Worm (Caenorhabditis elegans) whole organism, mixed stage, embryonic: ENCODE measurements around the gene Y55F3AM.9.

ENCODE experiments used
- M03D4.4 ChIP-seq: sonication (generic microtip); optimal IDR thresholded peaks from 2 replicates; lab custom pipeline; 2017; ENCODE audit warnings: mild to moderate bottlenecking, missing genetic modification characterization, missing compliant biosample characterization
- bed-3 ChIP-seq: fragments of 200-800 bp; sonication (Bioruptor generic); optimal IDR thresholded peaks from 3 replicates; lab custom pipeline; 2018; ENCODE audit warnings: mild to moderate bottlenecking, missing genetic modification characterization, moderate library complexity, missing compliant biosample characterization
- blmp-1 ChIP-seq: fragments of 150-350 bp; optimal IDR thresholded peaks from 2 replicates; lab custom pipeline; 2014; ENCODE audit warnings: missing biosample characterization, missing genetic modification characterization
- ceh-39 ChIP-seq: fragments of 150-350 bp; optimal IDR thresholded peaks from 2 replicates; lab custom pipeline; 2014; ENCODE audit warnings: missing biosample characterization, missing genetic modification characterization
- ceh-43 ChIP-seq: fragments of 200-800 bp; sonication (Bioruptor generic); optimal IDR thresholded peaks from 2 replicates; lab custom pipeline; 2018; ENCODE audit warnings: mild to moderate bottlenecking, missing genetic modification characterization, moderate library complexity, missing compliant biosample characterization
- ceh-83 ChIP-seq: fragments of 200-800 bp; sonication (Bioruptor generic); optimal IDR thresholded peaks from 2 replicates; lab custom pipeline; 2018; ENCODE audit warnings: mild to moderate bottlenecking, missing genetic modification characterization, missing compliant biosample characterization
- ces-1 ChIP-seq: fragments of 150-350 bp; optimal IDR thresholded peaks from 2 replicates; lab custom pipeline; 2014; ENCODE audit warnings: missing biosample characterization, missing genetic modification reagents, missing genetic modification characterization
- cnd-1 ChIP-seq: fragments of 200-800 bp; sonication (Bioruptor generic); optimal IDR thresholded peaks from 2 replicates; lab custom pipeline; 2018; ENCODE audit warnings: mild to moderate bottlenecking, missing genetic modification characterization, missing compliant biosample characterization
- drap-1 ChIP-seq: fragments of 200-800 bp; sonication (Bioruptor generic); optimal IDR thresholded peaks from 3 replicates; lab custom pipeline; 2018; ENCODE audit warnings: mild to moderate bottlenecking, missing genetic modification characterization, missing compliant biosample characterization
- elt-1 ChIP-seq: sonication (generic microtip); optimal IDR thresholded peaks from 2 replicates; lab custom pipeline; 2017; ENCODE audit warnings: missing genetic modification characterization, mild to moderate bottlenecking, missing compliant biosample characterization, antibody characterized with exemption, moderate library complexity, borderline replicate concordance; ENCODE audit not compliant: insufficient read depth
- elt-3 ChIP-seq: fragments of 150-350 bp; optimal IDR thresholded peaks from 2 replicates; lab custom pipeline; 2014; ENCODE audit warnings: missing biosample characterization, missing genetic modification characterization
- flh-1 ChIP-seq: fragments of 200-800 bp; sonication (Bioruptor generic); optimal IDR thresholded peaks from 2 replicates; lab custom pipeline; 2018; ENCODE audit warnings: mild to moderate bottlenecking, missing genetic modification characterization, moderate library complexity, missing compliant biosample characterization
- ham-2 ChIP-seq: fragments of 200-800 bp; sonication (Bioruptor generic); optimal IDR thresholded peaks from 2 replicates; lab custom pipeline; 2018; ENCODE audit warnings: mild to moderate bottlenecking, missing genetic modification characterization, missing compliant biosample characterization
- hlh-1 ChIP-seq: fragments of 150-350 bp; optimal IDR thresholded peaks from 2 replicates; lab custom pipeline; 2014; ENCODE audit warnings: missing biosample characterization, missing genetic modification reagents, missing genetic modification characterization
- lin-13 ChIP-seq: fragments of 150-350 bp; optimal IDR thresholded peaks from 2 replicates; lab custom pipeline; 2014; ENCODE audit warnings: missing biosample characterization, missing genetic modification characterization
- lin-32 ChIP-seq: fragments of 200-800 bp; sonication (Bioruptor generic); optimal IDR thresholded peaks from 2 replicates; lab custom pipeline; 2018; ENCODE audit warnings: mild to moderate bottlenecking, missing genetic modification characterization, missing compliant biosample characterization
- lsy-2 ChIP-seq: fragments of 150-350 bp; optimal IDR thresholded peaks from 2 replicates; lab custom pipeline; 2014; ENCODE audit warnings: missing biosample characterization, missing genetic modification characterization
- mab-5 ChIP-seq: fragments of 150-350 bp; optimal IDR thresholded peaks from 2 replicates; lab custom pipeline; 2014; ENCODE audit warnings: missing biosample characterization, missing genetic modification characterization
- mep-1 ChIP-seq: fragments of 150-350 bp; optimal IDR thresholded peaks from 2 replicates; lab custom pipeline; 2017; ENCODE audit warnings: missing biosample characterization, missing genetic modification reagents, missing genetic modification characterization, inconsistent platforms
- mls-2 ChIP-seq: sonication (generic microtip); optimal IDR thresholded peaks from 2 replicates; lab custom pipeline; 2016; ENCODE audit warnings: mild to moderate bottlenecking, missing genetic modification characterization, moderate library complexity, missing compliant biosample characterization
- nhr-12 ChIP-seq: fragments of 150-350 bp; optimal IDR thresholded peaks from 2 replicates; lab custom pipeline; 2014; ENCODE audit warnings: missing biosample characterization, missing genetic modification characterization
- nhr-2 ChIP-seq: fragments of 150-350 bp; optimal IDR thresholded peaks from 2 replicates; lab custom pipeline; 2014; ENCODE audit warnings: missing biosample characterization, missing genetic modification characterization
- nhr-237 ChIP-seq: fragments of 150-350 bp; optimal IDR thresholded peaks from 2 replicates; lab custom pipeline; 2014; ENCODE audit warnings: missing biosample characterization, missing genetic modification characterization
- nhr-28 ChIP-seq: fragments of 150-350 bp; optimal IDR thresholded peaks from 2 replicates; lab custom pipeline; 2014; ENCODE audit warnings: missing biosample characterization, missing genetic modification characterization
- nhr-76 ChIP-seq: sonication (generic microtip); optimal IDR thresholded peaks from 2 replicates; lab custom pipeline; 2017; ENCODE audit warnings: missing biosample characterization, missing genetic modification characterization
- pha-4 ChIP-seq: fragments of 150-350 bp; optimal IDR thresholded peaks from 2 replicates; lab custom pipeline; 2018; ENCODE audit warnings: missing biosample characterization, missing genetic modification reagents, missing genetic modification characterization
- sem-2 ChIP-seq: fragments of 200-800 bp; sonication (Bioruptor generic); optimal IDR thresholded peaks from 2 replicates; lab custom pipeline; 2018; ENCODE audit warnings: mild to moderate bottlenecking, missing genetic modification characterization, missing compliant biosample characterization
- snpc-4 ChIP-seq: fragments of 150-350 bp; optimal IDR thresholded peaks from 2 replicates; lab custom pipeline; 2014; ENCODE audit warnings: missing biosample characterization, missing genetic modification characterization
- sptf-1 ChIP-seq: sonication (generic microtip); optimal IDR thresholded peaks from 2 replicates; lab custom pipeline; 2017; ENCODE audit warnings: mild to moderate bottlenecking, missing genetic modification characterization, moderate library complexity, missing compliant biosample characterization
- tbx-8 ChIP-seq: fragments of 200-800 bp; sonication (Bioruptor generic); optimal IDR thresholded peaks from 2 replicates; lab custom pipeline; 2018; ENCODE audit warnings: mild to moderate bottlenecking, missing genetic modification characterization, moderate library complexity, missing compliant biosample characterization
- unc-120 ChIP-seq: sonication (generic microtip); optimal IDR thresholded peaks from 2 replicates; lab custom pipeline; 2017; ENCODE audit warnings: missing genetic modification characterization, missing compliant biosample characterization; ENCODE audit not compliant: poor library complexity, severe bottlenecking
- unc-39 ChIP-seq: fragments of 150-350 bp; optimal IDR thresholded peaks from 2 replicates; lab custom pipeline; 2014; ENCODE audit warnings: missing biosample characterization, missing genetic modification characterization
- unc-62 ChIP-seq: fragments of 150-350 bp; optimal IDR thresholded peaks from 2 replicates; lab custom pipeline; 2014; ENCODE audit warnings: missing biosample characterization, missing genetic modification reagents, missing genetic modification characterization
- zip-8 ChIP-seq: fragments of 150-350 bp; optimal IDR thresholded peaks from 2 replicates; lab custom pipeline; 2014; ENCODE audit warnings: missing biosample characterization, missing genetic modification characterization
- ztf-11 ChIP-seq: fragments of 150-350 bp; optimal IDR thresholded peaks from 2 replicates; lab custom pipeline; 2014; ENCODE audit warnings: missing biosample characterization, missing genetic modification characterization

Y55F3AM.9 gene

DNA sequence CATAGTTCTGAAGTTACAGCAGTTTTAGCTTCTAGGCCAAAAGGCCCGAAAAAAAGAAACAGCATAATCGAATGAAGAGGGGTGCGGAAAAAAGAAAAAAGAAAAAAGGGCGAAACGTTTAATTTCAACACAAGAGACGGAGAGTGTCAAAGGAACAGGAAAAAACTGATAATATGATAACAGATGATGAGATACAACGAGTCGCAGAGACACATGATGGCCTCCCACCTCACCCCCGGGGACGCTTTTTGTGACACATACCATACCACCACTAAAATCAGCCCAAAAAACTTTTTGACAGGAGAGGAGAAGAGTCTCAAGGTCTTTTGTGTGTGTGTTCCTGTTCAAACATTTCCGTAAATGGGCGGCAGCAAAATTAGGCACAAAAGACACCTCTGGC, 25.6 kb upstream of the Y55F3AM.9 start:
- no peak for TF ChIP-seq ceh-39 (tag; lab: Kevin White, UChicago)
- TF ChIP-seq sptf-1 (tag; lab: Kevin White, UChicago), result no peak
- no peak for TF ChIP-seq ham-2 (GFP tag; lab: Kevin White, UChicago)
- no peak for TF ChIP-seq nhr-12 (tag; lab: Kevin White, UChicago)

- TF ChIP-seq nhr-28 (tag; lab: Kevin White, UChicago), result no peak
- TF ChIP-seq unc-39 (tag; lab: Kevin White, UChicago), result no peak
- no peak for TF ChIP-seq nhr-237 (tag; lab: Kevin White, UChicago)
- TF ChIP-seq ceh-39 (tag; lab: Kevin White, UChicago), result no peak
- no peak for TF ChIP-seq nhr-76 (tag; lab: Kevin White, UChicago)
- TF ChIP-seq M03D4.4, result no peak
- no peak for TF ChIP-seq unc-62 (GFP tag; lab: Kevin White, UChicago)
- TF ChIP-seq flh-1 (GFP tag; lab: Kevin White, UChicago), result no peak
- TF ChIP-seq lin-13, result no peak
- no peak for TF ChIP-seq elt-3 (tag; lab: Kevin White, UChicago)
- no peak for TF ChIP-seq pha-4 (tag; lab: Kevin White, UChicago)
- no peak for TF ChIP-seq lsy-2 (tag; lab: Kevin White, UChicago)
- TF ChIP-seq ceh-43, result no peak
- no peak for TF ChIP-seq nhr-2 (tag; lab: Kevin White, UChicago)
- TF ChIP-seq unc-120, result no peak
- no peak for TF ChIP-seq lin-32 (GFP tag; lab: Kevin White, UChicago)
- TF ChIP-seq sem-2 (GFP tag; lab: Kevin White, UChicago), result no peak
- TF ChIP-seq elt-1 (tag; lab: Kevin White, UChicago), result no peak
- TF ChIP-seq drap-1 (GFP tag; lab: Kevin White, UChicago), result no peak
- TF ChIP-seq cnd-1 (tag; lab: Kevin White, UChicago), result no peak
These were observed 20.4 kb upstream of the Y55F3AM.9 start, which contains the start of gene abhd-14 for ce11 chrIV:1029939-1030338. abhd-14 (minus strand) TSS chrIV:1030039.

DNA sequence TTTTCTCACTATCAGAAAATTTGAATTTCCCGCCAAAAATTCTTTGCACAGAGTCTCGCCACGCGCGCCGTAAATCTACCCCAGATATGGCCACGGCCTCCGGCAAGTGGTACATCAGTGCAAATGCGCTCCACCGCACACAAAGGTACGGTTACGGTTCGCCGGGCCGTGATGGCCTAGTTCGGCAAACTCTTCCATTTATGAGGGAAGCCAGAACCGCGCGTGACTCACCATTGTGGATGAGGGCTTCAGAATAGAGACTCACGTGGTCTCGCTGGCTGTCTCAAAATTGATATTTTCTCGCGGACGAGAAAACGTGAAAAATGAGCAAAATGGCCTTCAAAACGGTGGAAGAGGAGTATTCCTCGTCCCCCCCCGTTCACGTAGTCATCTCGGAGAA, 10.3 kb upstream of the Y55F3AM.9 start:
- TF ChIP-seq lin-13, result no peak
- TF ChIP-seq M03D4.4, result no peak
- TF ChIP-seq ces-1 (GFP tag; lab: Kevin White, UChicago), result no peak
- TF ChIP-seq nhr-76 (tag; lab: Kevin White, UChicago), result no peak

DNA sequence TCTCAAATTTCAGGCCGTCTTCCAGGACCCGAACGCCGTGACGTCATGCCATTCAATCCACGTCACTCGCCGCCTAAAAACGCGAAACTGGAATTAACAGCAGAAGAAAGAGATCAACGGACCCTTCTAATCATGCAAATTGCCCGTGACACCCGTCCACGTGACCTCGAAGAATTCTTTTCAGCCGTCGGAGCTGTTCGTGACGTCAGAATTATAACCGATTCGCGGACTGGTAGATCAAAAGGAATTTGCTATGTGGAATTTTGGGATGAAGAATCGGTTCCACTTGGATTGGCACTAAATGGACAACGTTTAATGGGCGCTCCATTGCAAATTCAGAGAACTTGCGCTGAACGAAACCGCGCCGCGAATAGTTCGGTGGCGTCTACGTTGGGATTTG, 5.9 kb upstream of the Y55F3AM.9 start:
- no peak for TF ChIP-seq tbx-8 (GFP tag; lab: Kevin White, UChicago)
- no peak for TF ChIP-seq ceh-39 (tag; lab: Kevin White, UChicago)
- TF ChIP-seq snpc-4 (tag; lab: Kevin White, UChicago), result no peak
- no peak for TF ChIP-seq lin-13
- TF ChIP-seq flh-1 (GFP tag; lab: Kevin White, UChicago), result no peak
- TF ChIP-seq pha-4 (tag; lab: Kevin White, UChicago), result no peak
- no peak for TF ChIP-seq nhr-237 (tag; lab: Kevin White, UChicago)
- no peak for TF ChIP-seq unc-62 (GFP tag; lab: Kevin White, UChicago)

ce11 chrIV:1013233-1013798, 3.8 kb upstream of the Y55F3AM.9 start:
- no peak for TF ChIP-seq elt-1 (tag; lab: Kevin White, UChicago)

DNA sequence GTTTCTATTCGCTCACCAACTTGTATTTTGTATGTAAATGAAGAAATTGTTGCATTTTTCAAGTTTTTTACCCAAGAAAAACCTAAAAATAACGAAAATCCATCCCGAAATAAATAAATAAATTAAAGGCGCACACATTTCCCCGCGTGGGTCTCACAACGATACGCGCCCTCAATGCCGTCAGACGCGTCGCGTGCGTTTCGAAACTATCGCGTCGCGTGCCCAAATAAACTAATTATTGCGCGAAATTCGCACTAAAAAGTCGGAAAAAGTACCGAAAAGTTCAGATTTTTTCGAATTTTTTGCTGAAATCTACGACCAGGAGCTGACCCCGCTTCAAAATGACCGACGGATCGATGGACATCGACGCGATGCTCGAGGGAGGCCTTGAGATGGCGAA, 2.9 kb upstream of the Y55F3AM.9 start, which contains the start of gene rbm-39:
rbm-39 (plus strand) TSS at position 178 of the 400 bp plus-strand sequence.
- TF ChIP-seq mep-1 (tag; lab: Kevin White, UChicago), result peak; percentile 82
- peak; percentile 15 for TF ChIP-seq hlh-1 (tag; lab: Kevin White, UChicago)
- no peak for TF ChIP-seq ham-2 (GFP tag; lab: Kevin White, UChicago)
- TF ChIP-seq unc-62 (GFP tag; lab: Kevin White, UChicago), result no peak
- no peak for TF ChIP-seq tbx-8 (GFP tag; lab: Kevin White, UChicago)
- TF ChIP-seq unc-120, result peak; percentile 7
- TF ChIP-seq nhr-237 (tag; lab: Kevin White, UChicago), result peak; percentile 50
- TF ChIP-seq drap-1 (GFP tag; lab: Kevin White, UChicago), result no peak
- peak; percentile 97 for TF ChIP-seq ces-1 (GFP tag; lab: Kevin White, UChicago)
- TF ChIP-seq nhr-76 (tag; lab: Kevin White, UChicago), result no peak
- no peak for TF ChIP-seq ceh-83
- no peak for TF ChIP-seq bed-3 (GFP tag; lab: Kevin White, UChicago)
- TF ChIP-seq ceh-43, result no peak
- TF ChIP-seq nhr-28 (tag; lab: Kevin White, UChicago), result no peak
- no peak for TF ChIP-seq zip-8
- no peak for TF ChIP-seq snpc-4 (tag; lab: Kevin White, UChicago)
- peak; percentile 77 for TF ChIP-seq ceh-39 (tag; lab: Kevin White, UChicago)
- TF ChIP-seq flh-1 (GFP tag; lab: Kevin White, UChicago), result no peak
- no peak for TF ChIP-seq elt-3 (tag; lab: Kevin White, UChicago)
- TF ChIP-seq mls-2 (tag; lab: Kevin White, UChicago), result no peak
- no peak for TF ChIP-seq blmp-1
- no peak for TF ChIP-seq cnd-1 (tag; lab: Kevin White, UChicago)
- TF ChIP-seq unc-39 (tag; lab: Kevin White, UChicago), result no peak
- TF ChIP-seq lsy-2 (tag; lab: Kevin White, UChicago), result peak; percentile 82
- TF ChIP-seq ztf-11 (tag; lab: Kevin White, UChicago), result no peak
- no peak for TF ChIP-seq elt-1 (tag; lab: Kevin White, UChicago)
- TF ChIP-seq nhr-12 (tag; lab: Kevin White, UChicago), result no peak
- peak; percentile 74 for TF ChIP-seq pha-4 (tag; lab: Kevin White, UChicago)
- no peak for TF ChIP-seq nhr-2 (tag; lab: Kevin White, UChicago)
- no peak for TF ChIP-seq sem-2 (GFP tag; lab: Kevin White, UChicago)
- TF ChIP-seq mab-5 (tag; lab: Kevin White, UChicago), result no peak
- peak; percentile 80 for TF ChIP-seq lin-13
